Worm (Caenorhabditis elegans) whole organism, young adult: ENCODE results near the gene F54B11.7.

Source experiments
- C17E4.6 ChIP-seq: fragments of 200-800 bp; sonication (Bioruptor generic); IDR thresholded peaks from 2 replicates; pipeline ENCODE4 v1.3.6; 2022; ENCODE audit warnings: missing genetic modification reagents, missing genetic modification characterization, missing compliant biosample characterization
- F22D6.2 ChIP-seq: sonication (generic microtip); optimal IDR thresholded peaks from 2 replicates; lab custom pipeline; 2016; ENCODE audit warnings: mild to moderate bottlenecking, missing genetic modification characterization, missing compliant biosample characterization
- F39B2.1 ChIP-seq: fragments of 200-800 bp; sonication (Bioruptor generic); IDR thresholded peaks from 2 replicates; pipeline ENCODE4 v1.3.6; 2022; ENCODE audit warnings: missing genetic modification reagents, missing genetic modification characterization, missing compliant biosample characterization
- Y53F4B.3 ChIP-seq: fragments of 200-800 bp; sonication (Bioruptor generic); IDR thresholded peaks from 2 replicates; pipeline ENCODE4 v1.3.6; 2022; ENCODE audit warnings: missing genetic modification reagents, missing genetic modification characterization, missing compliant biosample characterization
- ccch-3 ChIP-seq: fragments of 200-800 bp; sonication (Bioruptor generic); optimal IDR thresholded peaks from 2 replicates; lab custom pipeline; 2018; ENCODE audit warnings: mild to moderate bottlenecking, missing genetic modification characterization, missing compliant biosample characterization
- cebp-1 ChIP-seq, 2 experiments: fragments of 200-800 bp in 1 of 2; sonication (Bioruptor generic) in 1 of 2; sonication (generic microtip) in 1 of 2; IDR thresholded peaks in 1 of 2; optimal IDR thresholded peaks in 1 of 2; 2 replicates each; pipeline versions ENCODE4 v1.3.6 to Lab custom; 2017 to 2022; ENCODE audit warnings: missing compliant biosample characterization in 2 of 2, missing genetic modification characterization in 2 of 2, mild to moderate bottlenecking in 1 of 2, missing genetic modification reagents in 1 of 2, moderate library complexity in 1 of 2
- ceh-79 ChIP-seq: sonication (generic microtip); optimal IDR thresholded peaks from 2 replicates; lab custom pipeline; 2017; ENCODE audit warnings: mild to moderate bottlenecking, missing genetic modification characterization, missing compliant biosample characterization
- ceh-91 ChIP-seq: fragments of 200-800 bp; sonication (Bioruptor generic); IDR thresholded peaks from 2 replicates; pipeline ENCODE4 v1.3.6; 2022; ENCODE audit warnings: missing genetic modification reagents, missing genetic modification characterization, missing compliant biosample characterization
- egl-44 ChIP-seq: fragments of 200-800 bp; sonication (Bioruptor generic); IDR thresholded peaks from 2 replicates; pipeline ENCODE4 v1.3.6; 2022; ENCODE audit warnings: missing genetic modification reagents, missing genetic modification characterization, missing compliant biosample characterization
- egrh-3 ChIP-seq: fragments of 200-800 bp; sonication (Bioruptor generic); IDR thresholded peaks from 2 replicates; pipeline ENCODE4 v1.3.6; 2022; ENCODE audit warnings: missing genetic modification reagents, missing genetic modification characterization, missing compliant biosample characterization
- lin-54 ChIP-seq: fragments of 200-800 bp; sonication (Bioruptor generic); optimal IDR thresholded peaks from 2 replicates; lab custom pipeline; 2018; ENCODE audit warnings: mild to moderate bottlenecking, missing genetic modification characterization, missing compliant biosample characterization
- nhr-90 ChIP-seq: sonication (generic microtip); optimal IDR thresholded peaks from 2 replicates; lab custom pipeline; 2016; ENCODE audit warnings: missing genotype, mild to moderate bottlenecking, missing genetic modification characterization, missing compliant biosample characterization
- snpc-1.3 ChIP-seq: sonication (generic microtip); optimal IDR thresholded peaks from 2 replicates; lab custom pipeline; 2017; ENCODE audit warnings: missing genetic modification characterization, mild to moderate bottlenecking, missing compliant biosample characterization, antibody characterized with exemption, moderate library complexity, missing genotype, missing genetic modification reagents; ENCODE audit not compliant: insufficient read depth
- tlf-1 ChIP-seq: fragments of 200-800 bp; sonication (Bioruptor generic); optimal IDR thresholded peaks from 2 replicates; lab custom pipeline; 2018; ENCODE audit warnings: mild to moderate bottlenecking, missing genetic modification characterization, missing compliant biosample characterization
- ztf-18 ChIP-seq: sonication (generic microtip); optimal IDR thresholded peaks from 2 replicates; lab custom pipeline; 2016; ENCODE audit warnings: missing genotype, mild to moderate bottlenecking, missing genetic modification characterization, missing compliant biosample characterization
- ztf-22 ChIP-seq: fragments of 200-800 bp; sonication (Bioruptor generic); optimal IDR thresholded peaks from 2 replicates; lab custom pipeline; 2018; ENCODE audit warnings: mild to moderate bottlenecking, missing genetic modification characterization, moderate library complexity, missing compliant biosample characterization
- ztf-26 ChIP-seq: sonication (generic microtip); optimal IDR thresholded peaks from 2 replicates; lab custom pipeline; 2017; ENCODE audit warnings: missing genetic modification characterization, missing compliant biosample characterization

Gene F54B11.7

DNA sequence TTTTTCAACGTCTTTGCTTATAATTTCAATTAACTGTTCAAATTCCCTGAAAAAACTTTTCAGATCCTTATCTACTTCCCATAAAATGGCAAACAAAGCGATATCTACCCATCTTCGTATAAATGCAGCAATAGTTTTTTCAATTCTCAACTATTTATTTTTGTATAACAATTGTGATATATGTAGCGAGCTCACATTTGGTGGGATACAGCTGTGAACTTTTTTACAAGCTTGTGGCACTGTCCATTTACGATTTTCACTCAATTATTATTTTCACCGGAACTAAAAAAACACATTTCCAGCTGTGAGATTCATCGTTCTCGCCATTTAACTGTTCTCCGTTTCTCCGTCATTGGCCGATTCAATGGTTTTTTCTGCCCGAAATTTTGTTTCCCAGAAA is 50.6 kb downstream of the F54B11.7 start, which contains the start of gene C40C9.4:
Gene C40C9.4, plus strand, starts transcription at position 301 of the 400 bp plus-strand sequence.
- TF ChIP-seq cebp-1 (GFP tag; IDR thresholded peaks at IDR 0.05; lab: Robert Waterston, UW), result no peak
- TF ChIP-seq cebp-1 (tag; optimal IDR thresholded peaks at IDR 0.05; lab: Kevin White, UChicago), result no peak
- no peak for TF ChIP-seq C17E4.6 (GFP tag; lab: Robert Waterston, UW)
- TF ChIP-seq lin-54, result no peak
- no peak for TF ChIP-seq ceh-91
- no peak for TF ChIP-seq Y53F4B.3 (GFP tag; lab: Robert Waterston, UW)
- no peak for TF ChIP-seq ztf-18 (tag; lab: Kevin White, UChicago)
- TF ChIP-seq tlf-1 (GFP tag; lab: Kevin White, UChicago), result no peak
- TF ChIP-seq egrh-3, result no peak
- TF ChIP-seq ztf-26 (tag; lab: Kevin White, UChicago), result no peak
- TF ChIP-seq ccch-3 (GFP tag; lab: Kevin White, UChicago), result no peak
- TF ChIP-seq snpc-1.3 (tag; lab: Kevin White, UChicago), result no peak
- TF ChIP-seq nhr-90 (tag; lab: Kevin White, UChicago), result no peak
- TF ChIP-seq F22D6.2 (tag; lab: Kevin White, UChicago), result no peak
- no peak for TF ChIP-seq egl-44 (GFP tag; lab: Robert Waterston, UW)
- TF ChIP-seq F39B2.1 (GFP tag; lab: Robert Waterston, UW), result no peak
- no peak for TF ChIP-seq ztf-22 (GFP tag; lab: Kevin White, UChicago)
- TF ChIP-seq ceh-79, result no peak
